Fruit fly (Drosophila melanogaster) whole organism, pupa: Measurements from ENCODE around the gene CG3014.

Experiments
- CG10348 ChIP-seq: fragments of 200-800 bp; sonication (Bioruptor generic); IDR thresholded peaks from 2 replicates; pipeline ENCODE4 v1.3.6; 2022; ENCODE audit warnings: missing biosample characterization, missing genetic modification characterization
- CG12605 ChIP-seq: fragments of 200-800 bp; sonication (Bioruptor generic); IDR thresholded peaks from 2 replicates; pipeline ENCODE4 v1.3.6; 2022; ENCODE audit warnings: missing biosample characterization, missing genetic modification characterization
- CG13204 ChIP-seq: fragments of 200-800 bp; sonication (Bioruptor generic); optimal IDR thresholded peaks from 2 replicates; lab custom pipeline; 2018; ENCODE audit warnings: missing biosample characterization, mild to moderate bottlenecking, missing genetic modification characterization, moderate library complexity
- CG14655 ChIP-seq: fragments of 200-800 bp; sonication (Bioruptor generic); optimal IDR thresholded peaks from 3 replicates; lab custom pipeline; 2017; ENCODE audit warnings: mild to moderate bottlenecking, missing biosample characterization, missing genetic modification reagents, missing genetic modification characterization
- CG15710 ChIP-seq: fragments of 200-800 bp; sonication (Bioruptor generic); optimal IDR thresholded peaks from 2 replicates; lab custom pipeline; 2018; ENCODE audit warnings: missing biosample characterization, mild to moderate bottlenecking, missing genetic modification characterization, moderate library complexity
- CG17806 ChIP-seq: fragments of 200-800 bp; sonication (Bioruptor generic); optimal IDR thresholded peaks from 2 replicates; lab custom pipeline; 2018; ENCODE audit warnings: missing biosample characterization, mild to moderate bottlenecking, missing genetic modification characterization, moderate library complexity
- CG32121 ChIP-seq: fragments of 200-800 bp; sonication (Bioruptor generic); IDR thresholded peaks from 2 replicates; pipeline ENCODE4 v1.3.6; 2022; ENCODE audit warnings: missing biosample characterization, missing genetic modification characterization
- CG34367 ChIP-seq: fragments of 200-800 bp; sonication (Bioruptor generic); optimal IDR thresholded peaks from 2 replicates; lab custom pipeline; 2018; ENCODE audit warnings: missing biosample characterization, mild to moderate bottlenecking, missing genetic modification characterization
- CG4496 ChIP-seq: fragments of 200-800 bp; sonication (Bioruptor generic); IDR thresholded peaks from 3 replicates; pipeline ENCODE4 v1.3.6; 2022; ENCODE audit warnings: missing biosample characterization, missing genetic modification characterization
- CG8159 ChIP-seq: fragments of 200-800 bp; sonication (Bioruptor generic); optimal IDR thresholded peaks from 3 replicates; lab custom pipeline; 2018; ENCODE audit warnings: missing biosample characterization, mild to moderate bottlenecking, missing genetic modification characterization, moderate library complexity
- CG8301 ChIP-seq: fragments of 200-800 bp; sonication (Bioruptor generic); optimal IDR thresholded peaks from 2 replicates; lab custom pipeline; 2018; ENCODE audit warnings: missing biosample characterization, mild to moderate bottlenecking, missing genetic modification characterization
- CG9948 ChIP-seq: fragments of 200-800 bp; sonication (Bioruptor generic); optimal IDR thresholded peaks from 2 replicates; lab custom pipeline; 2018; ENCODE audit warnings: missing biosample characterization, mild to moderate bottlenecking, missing genetic modification characterization, moderate library complexity
- D1 ChIP-seq: fragments of 200-800 bp; sonication (Bioruptor generic); optimal IDR thresholded peaks from 2 replicates; lab custom pipeline; 2018; ENCODE audit warnings: missing biosample characterization, mild to moderate bottlenecking, missing genetic modification characterization, moderate library complexity
- EcR ChIP-seq: fragments of 200-800 bp; sonication (Bioruptor generic); optimal IDR thresholded peaks from 3 replicates; lab custom pipeline; 2019; ENCODE audit warnings: missing biosample characterization, missing genetic modification characterization, mild to moderate bottlenecking, moderate library complexity, missing genetic modification reagents
- Ets98B ChIP-seq: fragments of 200-800 bp; sonication (Bioruptor generic); IDR thresholded peaks from 2 replicates; pipeline ENCODE4 v1.3.6; 2022; ENCODE audit warnings: missing biosample characterization, missing genetic modification characterization
- Pif1A ChIP-seq: fragments of 200-800 bp; sonication (Bioruptor generic); optimal IDR thresholded peaks from 3 replicates; lab custom pipeline; 2016; ENCODE audit warnings: missing biosample characterization, missing genetic modification characterization
- Pif1B ChIP-seq: fragments of 200-800 bp; sonication (Bioruptor generic); optimal IDR thresholded peaks from 3 replicates; lab custom pipeline; 2016; ENCODE audit warnings: missing biosample characterization, missing genetic modification characterization
- Snoo ChIP-seq: fragments of 200-800 bp; sonication (Bioruptor generic); optimal IDR thresholded peaks from 3 replicates; lab custom pipeline; 2017; ENCODE audit warnings: missing biosample characterization, mild to moderate bottlenecking, missing genetic modification characterization, inconsistent platforms
- fd96Ca ChIP-seq: fragments of 200-800 bp; sonication (Bioruptor generic); IDR thresholded peaks from 3 replicates; pipeline ENCODE4 v1.3.6; 2022; ENCODE audit warnings: missing biosample characterization, missing genetic modification characterization
- gl ChIP-seq: fragments of 200-800 bp; sonication (Bioruptor generic); optimal IDR thresholded peaks from 2 replicates; lab custom pipeline; 2018; ENCODE audit warnings: missing biosample characterization, mild to moderate bottlenecking, missing genetic modification characterization
- rn ChIP-seq: fragments of 200-800 bp; sonication (Bioruptor generic); IDR thresholded peaks from 2 replicates; pipeline ENCODE4 v1.3.6; 2022; ENCODE audit warnings: missing biosample characterization, missing genetic modification characterization

The CG3014 gene

dm6 chr3R:7760970-7761558, 41.5 kb downstream of the CG3014 start:
- TF ChIP-seq CG34367 (tag; lab: Kevin White, UChicago), result no peak
- no peak for TF ChIP-seq CG9948 (tag; lab: Kevin White, UChicago)
- TF ChIP-seq Snoo (tag; lab: Kevin White, UChicago), result no peak
- TF ChIP-seq CG4496 (GFP tag; lab: Robert Waterston, UW), result 0 out of 3 replicates have a peak, but pooled peaks have one; percentile 29
- TF ChIP-seq Pif1B (GFP tag; lab: Kevin White, UChicago), result no peak
- no peak for TF ChIP-seq gl (tag; lab: Kevin White, UChicago)

- no peak for TF ChIP-seq CG14655 (GFP tag; lab: Kevin White, UChicago)
- TF ChIP-seq CG34367 (tag; lab: Kevin White, UChicago), result no peak
- no peak for TF ChIP-seq CG17806
- no peak for TF ChIP-seq Pif1A (GFP tag; lab: Kevin White, UChicago)
- TF ChIP-seq CG15710 (tag; lab: Kevin White, UChicago), result no peak
- TF ChIP-seq CG4496 (GFP tag; lab: Robert Waterston, UW), result no peak
- no peak for TF ChIP-seq CG32121 (GFP tag; lab: Robert Waterston, UW)
- TF ChIP-seq CG8301 (tag; lab: Kevin White, UChicago), result no peak
- no peak for TF ChIP-seq gl (tag; lab: Kevin White, UChicago)
- TF ChIP-seq Pif1B (GFP tag; lab: Kevin White, UChicago), result no peak
- no peak for TF ChIP-seq EcR (GFP tag; lab: Kevin White, UChicago)
These were observed 43.1 kb downstream of the CG3014 start, which contains the start of gene Sp7 for dm6 chr3R:7759486-7759885. Gene Sp7, plus strand, starts transcription at chr3R:7759786.

dm6 chr3R:7757822-7758221, 44.8 kb downstream of the CG3014 start, which contains the start of gene CG10919:
Gene CG10919, plus strand, starts transcription at chr3R:7758122.
- no peak for TF ChIP-seq CG10348
- TF ChIP-seq gl (tag; lab: Kevin White, UChicago), result no peak
- TF ChIP-seq CG32121 (GFP tag; lab: Robert Waterston, UW), result no peak
- no peak for TF ChIP-seq CG12605
- TF ChIP-seq CG17806, result no peak
- no peak for TF ChIP-seq CG8159 (tag; lab: Kevin White, UChicago)
- no peak for TF ChIP-seq CG9948 (tag; lab: Kevin White, UChicago)
- no peak for TF ChIP-seq CG4496 (GFP tag; lab: Robert Waterston, UW)
- no peak for TF ChIP-seq Snoo (tag; lab: Kevin White, UChicago)
- TF ChIP-seq CG34367 (tag; lab: Kevin White, UChicago), result no peak
- no peak for TF ChIP-seq Pif1A (GFP tag; lab: Kevin White, UChicago)
- no peak for TF ChIP-seq fd96Ca (GFP tag; lab: Robert Waterston, UW)
- no peak for TF ChIP-seq Ets98B (GFP tag; lab: Robert Waterston, UW)
- TF ChIP-seq CG15710 (tag; lab: Kevin White, UChicago), result no peak
- no peak for TF ChIP-seq rn (GFP tag; lab: Robert Waterston, UW)
- no peak for TF ChIP-seq CG14655 (GFP tag; lab: Kevin White, UChicago)
- TF ChIP-seq, all 21 proteins: peak for 0

dm6 chr3R:7753518-7753917, 49.1 kb downstream of the CG3014 start:
- TF ChIP-seq CG13204 (peak; percentile 2), D1 (no peak), CG8301 (tag; lab: Kevin White, UChicago) (peak; percentile 6), Pif1B (GFP tag; lab: Kevin White, UChicago) (no peak), CG9948 (tag; lab: Kevin White, UChicago) (no peak), EcR (GFP tag; lab: Kevin White, UChicago) (no peak), CG10348 (no peak), CG32121 (GFP tag; lab: Robert Waterston, UW) (no peak), CG8159 (tag; lab: Kevin White, UChicago) (peak; percentile 21), CG34367 (tag; lab: Kevin White, UChicago) (peak; percentile 37), CG17806 (no peak), CG12605 (no peak), gl (tag; lab: Kevin White, UChicago) (no peak), Snoo (tag; lab: Kevin White, UChicago) (no peak), CG4496 (GFP tag; lab: Robert Waterston, UW) (peak; percentile 66; the same call in 2 of the 3 replicates), fd96Ca (GFP tag; lab: Robert Waterston, UW) (peak; percentile 16; the same call in 1 of the 3 replicates), Pif1A (GFP tag; lab: Kevin White, UChicago) (no peak), rn (GFP tag; lab: Robert Waterston, UW) (no peak), CG14655 (GFP tag; lab: Kevin White, UChicago) (peak; percentile 44), Ets98B (GFP tag; lab: Robert Waterston, UW) (no peak; the same call in 1 of the 2 replicates), CG15710 (tag; lab: Kevin White, UChicago) (no peak)

- no peak for TF ChIP-seq EcR (GFP tag; lab: Kevin White, UChicago)
- TF ChIP-seq Ets98B (GFP tag; lab: Robert Waterston, UW), result peak; percentile 50
- no peak for TF ChIP-seq Snoo (tag; lab: Kevin White, UChicago)
- no peak for TF ChIP-seq fd96Ca (GFP tag; lab: Robert Waterston, UW)
- TF ChIP-seq CG13204, result no peak
- TF ChIP-seq Pif1B (GFP tag; lab: Kevin White, UChicago), result peak; percentile 12
- no peak for TF ChIP-seq CG32121 (GFP tag; lab: Robert Waterston, UW)
- TF ChIP-seq D1, result no peak
- TF ChIP-seq Pif1A (GFP tag; lab: Kevin White, UChicago), result no peak
- peak; percentile 74 for TF ChIP-seq CG12605
- no peak for TF ChIP-seq CG9948 (tag; lab: Kevin White, UChicago)
- peak; percentile 35 for TF ChIP-seq CG8301 (tag; lab: Kevin White, UChicago)
- TF ChIP-seq CG8159 (tag; lab: Kevin White, UChicago), result peak; percentile 45
- no peak for TF ChIP-seq CG10348
- peak; percentile 54; the same call in 1 of the 3 replicates for TF ChIP-seq CG4496 (GFP tag; lab: Robert Waterston, UW)
- peak; percentile 48 for TF ChIP-seq CG14655 (GFP tag; lab: Kevin White, UChicago)
- no peak for TF ChIP-seq CG17806
- TF ChIP-seq gl (tag; lab: Kevin White, UChicago), result no peak
- TF ChIP-seq CG15710 (tag; lab: Kevin White, UChicago), result peak; percentile 14
- TF ChIP-seq rn (GFP tag; lab: Robert Waterston, UW), result no peak
- peak; percentile 31 for TF ChIP-seq CG34367 (tag; lab: Kevin White, UChicago)
These were observed 52.6 kb downstream of the CG3014 start, which contains the start of gene pyd3 for dm6 chr3R:7749993-7750392. Gene pyd3, minus strand, starts transcription at chr3R:7750079.
